Worm (Caenorhabditis elegans): ENCODE measurements around the gene rpn-12.

- TF ChIP-seq mes-2 (tag; optimal IDR thresholded peaks at IDR 0.05; ENCODE audit: poor library complexity, severe bottlenecking): no peak
- TF ChIP-seq nhr-237 (tag; optimal IDR thresholded peaks at IDR 0.05): no peak
- no peak for TF ChIP-seq ZK546.5 (tag; optimal IDR thresholded peaks at IDR 0.05)
- no peak for TF ChIP-seq T20F7.1 (GFP tag; optimal IDR thresholded peaks at IDR 0.05)
- TF ChIP-seq nhr-6 (tag; optimal IDR thresholded peaks at IDR 0.05): no peak
- no peak for TF ChIP-seq ceh-32 (tag; optimal IDR thresholded peaks at IDR 0.05; ENCODE audit: poor library complexity)
- TF ChIP-seq mdl-1 (tag; optimal IDR thresholded peaks at IDR 0.05): no peak
- no peak for TF ChIP-seq Y5F2A.4 (GFP tag; optimal IDR thresholded peaks at IDR 0.05)
- TF ChIP-seq ceh-82 (tag; optimal IDR thresholded peaks at IDR 0.05): no peak
- no peak for TF ChIP-seq spr-1 (tag; optimal IDR thresholded peaks at IDR 0.05)
- TF ChIP-seq egl-27 (tag; optimal IDR thresholded peaks at IDR 0.05): no peak
- TF ChIP-seq ama-1 (optimal IDR thresholded peaks at IDR 0.05): no peak
- no peak for TF ChIP-seq nhr-28 (tag; optimal IDR thresholded peaks at IDR 0.05)
- TF ChIP-seq php-3 (GFP tag; IDR thresholded peaks at IDR 0.05): no peak
Measured at ce11 chrII:11681136-11681824, 28.4 kb downstream of the rpn-12 start, which contains the start of the genes sfxn-1.4 and C47D12.4.
